Fruit fly (Drosophila melanogaster) whole organism, embryonic: ENCODE measurements around the gene eEF1alpha2.

Experiments used
- Atf-2 ChIP-seq: fragments of 200-800 bp; sonication (Bioruptor generic); optimal IDR thresholded peaks from 2 replicates; lab custom pipeline; 2016; ENCODE audit warnings: missing biosample characterization, missing genetic modification characterization
- B-H1 ChIP-seq: fragments of 200-800 bp; sonication (Bioruptor generic); IDR thresholded peaks from 3 replicates; pipeline ENCODE4 v1.3.6; 2022; ENCODE audit warnings: missing biosample characterization, missing genetic modification characterization
- B-H2 ChIP-seq: fragments of 200-800 bp; sonication (Bioruptor generic); optimal IDR thresholded peaks from 2 replicates; lab custom pipeline; 2018; ENCODE audit warnings: missing biosample characterization, mild to moderate bottlenecking, missing genetic modification characterization
- CG10959 ChIP-seq: fragments of 200-800 bp; sonication (Bioruptor generic); IDR thresholded peaks from 2 replicates; pipeline ENCODE4 v1.3.6; 2022; ENCODE audit warnings: missing biosample characterization, missing genetic modification characterization
- CG11456 ChIP-seq: fragments of 200-800 bp; sonication (Bioruptor generic); IDR thresholded peaks from 3 replicates; pipeline ENCODE4 v1.3.6; 2022; ENCODE audit warnings: missing biosample characterization, missing genetic modification characterization
- CG12391 ChIP-seq: fragments of 200-800 bp; sonication (Bioruptor generic); optimal IDR thresholded peaks from 3 replicates; lab custom pipeline; 2018; ENCODE audit warnings: missing biosample characterization, mild to moderate bottlenecking, missing genetic modification characterization, moderate library complexity
- CG12659 ChIP-seq: fragments of 200-800 bp; sonication (Bioruptor generic); optimal IDR thresholded peaks from 3 replicates; lab custom pipeline; 2017; ENCODE audit warnings: mild to moderate bottlenecking, missing biosample characterization, missing genetic modification reagents, missing genetic modification characterization
- CG17186 ChIP-seq: fragments of 200-800 bp; sonication (Bioruptor generic); optimal IDR thresholded peaks from 3 replicates; lab custom pipeline; 2017; ENCODE audit warnings: missing biosample characterization, missing genetic modification reagents, missing genetic modification characterization
- CG17361 ChIP-seq: fragments of 200-800 bp; sonication (Bioruptor generic); IDR thresholded peaks from 3 replicates; pipeline ENCODE4 v1.3.6; 2022; ENCODE audit warnings: missing biosample characterization, missing genetic modification characterization
- CG17568 ChIP-seq: fragments of 200-800 bp; sonication (Bioruptor generic); optimal IDR thresholded peaks from 2 replicates; lab custom pipeline; 2018; ENCODE audit warnings: missing biosample characterization, mild to moderate bottlenecking, missing genetic modification characterization, moderate library complexity
- CG2712 ChIP-seq: fragments of 200-800 bp; optimal IDR thresholded peaks from 3 replicates; lab custom pipeline; 2019; ENCODE audit warnings: missing biosample characterization, mild to moderate bottlenecking, missing genetic modification characterization, moderate library complexity
- CG30403 ChIP-seq: fragments of 200-800 bp; sonication (Bioruptor generic); optimal IDR thresholded peaks from 3 replicates; lab custom pipeline; 2016; ENCODE audit warnings: missing biosample characterization, missing genetic modification characterization
- CG6791 ChIP-seq: fragments of 200-800 bp; sonication (Bioruptor generic); IDR thresholded peaks from 3 replicates; pipeline ENCODE4 v1.3.6; 2022; ENCODE audit warnings: missing biosample characterization, missing genetic modification characterization; ENCODE audit not compliant: partially characterized antibody
- CkIIα-i1 ChIP-seq: fragments of 200-800 bp; sonication (Bioruptor generic); IDR thresholded peaks from 2 replicates; pipeline ENCODE4 v1.3.6; 2022; ENCODE audit warnings: missing biosample characterization, missing genetic modification characterization
- CrebB ChIP-seq: fragments of 200-800 bp; sonication (Bioruptor generic); optimal IDR thresholded peaks from 3 replicates; lab custom pipeline; 2018; ENCODE audit warnings: missing biosample characterization, mild to moderate bottlenecking, missing genetic modification characterization
- D19B ChIP-seq: fragments of 200-800 bp; sonication (Bioruptor generic); optimal IDR thresholded peaks from 2 replicates; lab custom pipeline; 2017; ENCODE audit warnings: missing biosample characterization, mild to moderate bottlenecking, missing genetic modification characterization
- Hr51 ChIP-seq, 2 experiments: fragments of 200-800 bp; sonication (Bioruptor generic); optimal IDR thresholded peaks; 2 replicates in 1 of 2; 3 replicates in 1 of 2; lab custom pipeline; 2016 to 2018; ENCODE audit warnings: missing biosample characterization in 2 of 2, missing genetic modification characterization in 2 of 2, mild to moderate bottlenecking in 1 of 2, moderate library complexity in 1 of 2
- Hr78 ChIP-seq, 2 experiments: fragments of 200-800 bp in 1 of 2; fragments of >200 bp in 1 of 2; sonication (Bioruptor generic) in 1 of 2; optimal IDR thresholded peaks; 2 replicates each; lab custom pipeline; 2017 to 2019; ENCODE audit warnings: missing biosample characterization in 2 of 2, missing genetic modification characterization in 2 of 2, mild to moderate bottlenecking in 1 of 2, moderate library complexity in 1 of 2
- Med ChIP-seq: fragments of 200-800 bp; sonication (Bioruptor generic); peaks from one replicate; lab custom pipeline; 2016; ENCODE audit warnings: missing biosample characterization, missing genetic modification characterization, mild to moderate bottlenecking, inconsistent platforms, moderate library complexity
- NC2α ChIP-seq: fragments of 200-800 bp; sonication (Bioruptor generic); optimal IDR thresholded peaks from 2 replicates; lab custom pipeline; 2016; ENCODE audit warnings: missing biosample characterization, missing genetic modification characterization
- Oli ChIP-seq: fragments of 200-800 bp; sonication (Bioruptor generic); optimal IDR thresholded peaks from 2 replicates; lab custom pipeline; 2018; ENCODE audit warnings: missing biosample characterization, mild to moderate bottlenecking, missing genetic modification characterization, moderate library complexity
- Ptx1 ChIP-seq: fragments of 200-800 bp; sonication (Bioruptor generic); IDR thresholded peaks from 2 replicates; pipeline ENCODE4 v1.3.6; 2022; ENCODE audit warnings: missing biosample characterization, missing genetic modification characterization
- Rx ChIP-seq: fragments of 200-800 bp; sonication (Bioruptor generic); IDR thresholded peaks from 2 replicates; pipeline ENCODE4 v1.3.6; 2022; ENCODE audit warnings: missing biosample characterization, missing genetic modification characterization
- Trl ChIP-seq, 3 experiments: fragments of >200 bp in 2 of 3; fragments of 200-800 bp in 1 of 3; sonication (Bioruptor generic) in 1 of 3; optimal IDR thresholded peaks; 2 replicates in 1 of 3; 3 replicates in 2 of 3; lab custom pipeline; 2016 to 2017; ENCODE audit warnings: missing biosample characterization in 1 of 3, missing genetic modification characterization in 1 of 3
- ac ChIP-seq: fragments of 200-800 bp; sonication (Bioruptor generic); optimal IDR thresholded peaks from 3 replicates; lab custom pipeline; 2017; ENCODE audit warnings: missing biosample characterization, mild to moderate bottlenecking, missing genetic modification characterization
- bsh ChIP-seq, 2 experiments: fragments of 200-800 bp; sonication (Bioruptor generic); optimal IDR thresholded peaks; 2 replicates each; lab custom pipeline; 2017 to 2018; ENCODE audit warnings: mild to moderate bottlenecking in 2 of 2, missing biosample characterization in 2 of 2, missing genetic modification characterization in 2 of 2, moderate library complexity in 1 of 2
- chinmo ChIP-seq: fragments of 200-800 bp; sonication (Bioruptor generic); IDR thresholded peaks from 4 replicates; pipeline ENCODE4 v1.3.6; 2022; ENCODE audit warnings: missing biosample characterization, missing genetic modification characterization; ENCODE audit not compliant: partially characterized antibody
- chm ChIP-seq: fragments of 200-800 bp; sonication (Bioruptor generic); IDR thresholded peaks from 2 replicates; pipeline ENCODE4 v1.3.6; 2022; ENCODE audit warnings: missing biosample characterization, missing genetic modification characterization
- cwo ChIP-seq: fragments of 200-800 bp; sonication (Bioruptor generic); optimal IDR thresholded peaks from 3 replicates; lab custom pipeline; 2017; ENCODE audit warnings: missing biosample characterization, missing genetic modification characterization, mild to moderate bottlenecking, moderate library complexity, missing genetic modification reagents
- dm ChIP-seq: fragments of 200-800 bp; sonication (Bioruptor generic); optimal IDR thresholded peaks from 3 replicates; lab custom pipeline; 2016; ENCODE audit warnings: missing biosample characterization, missing genetic modification characterization
- dmrt99B ChIP-seq: fragments of 200-800 bp; sonication (Bioruptor generic); optimal IDR thresholded peaks from 2 replicates; lab custom pipeline; 2018; ENCODE audit warnings: missing biosample characterization, mild to moderate bottlenecking, missing genetic modification characterization, moderate library complexity
- eyg ChIP-seq: fragments of 200-800 bp; sonication (Bioruptor generic); optimal IDR thresholded peaks from 3 replicates; lab custom pipeline; 2016; ENCODE audit warnings: missing biosample characterization, missing genetic modification characterization
- gsb-n ChIP-seq: fragments of 200-800 bp; sonication (Bioruptor generic); optimal IDR thresholded peaks from 3 replicates; lab custom pipeline; 2018; ENCODE audit warnings: missing biosample characterization, mild to moderate bottlenecking, missing genetic modification characterization
- h ChIP-seq: fragments of >200 bp; optimal IDR thresholded peaks from 2 replicates; lab custom pipeline; 2017
- lov ChIP-seq, 2 experiments: fragments of 200-800 bp in 1 of 2; fragments of >200 bp in 1 of 2; sonication (Bioruptor generic) in 1 of 2; IDR thresholded peaks in 1 of 2; optimal IDR thresholded peaks in 1 of 2; 2 replicates in 1 of 2; 3 replicates in 1 of 2; pipeline versions ENCODE4 v1.3.6 to Lab custom; 2017 to 2022; ENCODE audit warnings: missing biosample characterization in 1 of 2, missing genetic modification characterization in 1 of 2
- pzg ChIP-seq: fragments of 200-800 bp; sonication (Bioruptor generic); optimal IDR thresholded peaks from 3 replicates; lab custom pipeline; 2018; ENCODE audit warnings: missing biosample characterization, mild to moderate bottlenecking, missing genetic modification characterization, moderate library complexity
- row ChIP-seq: fragments of 200-800 bp; sonication (Bioruptor generic); IDR thresholded peaks from 3 replicates; pipeline ENCODE4 v1.3.6; 2022; ENCODE audit warnings: missing biosample characterization, missing genetic modification characterization
- scrt ChIP-seq: fragments of 200-800 bp; sonication (Bioruptor generic); optimal IDR thresholded peaks from 2 replicates; lab custom pipeline; 2018; ENCODE audit warnings: missing biosample characterization, mild to moderate bottlenecking, missing genetic modification characterization, moderate library complexity
- sd ChIP-seq: fragments of 200-800 bp; sonication (Bioruptor generic); optimal IDR thresholded peaks from 3 replicates; lab custom pipeline; 2018; ENCODE audit warnings: missing biosample characterization, mild to moderate bottlenecking, missing genetic modification characterization, moderate library complexity
- sens ChIP-seq: fragments of 200-800 bp; sonication (Bioruptor generic); peaks from one replicate; lab custom pipeline; 2016; ENCODE audit warnings: missing biosample characterization, missing genetic modification characterization
- sim ChIP-seq: fragments of 200-800 bp; sonication (Bioruptor generic); IDR thresholded peaks from 2 replicates; pipeline ENCODE4 v1.3.6; 2022; ENCODE audit warnings: missing biosample characterization, missing genetic modification characterization
- stwl ChIP-seq: fragments of 200-800 bp; sonication (Bioruptor generic); optimal IDR thresholded peaks from 3 replicates; lab custom pipeline; 2018; ENCODE audit warnings: missing biosample characterization, mild to moderate bottlenecking, missing genetic modification characterization, moderate library complexity
- tgo ChIP-seq: fragments of 200-800 bp; sonication (Bioruptor generic); IDR thresholded peaks from 3 replicates; pipeline ENCODE4 v1.3.6; 2022; ENCODE audit warnings: missing biosample characterization, missing genetic modification characterization
- tio ChIP-seq: fragments of 200-800 bp; sonication (Bioruptor generic); optimal IDR thresholded peaks from 2 replicates; lab custom pipeline; 2017; ENCODE audit warnings: missing biosample characterization, missing genetic modification characterization, inconsistent platforms
- unpg ChIP-seq: fragments of 200-800 bp; sonication (Bioruptor generic); optimal IDR thresholded peaks from 3 replicates; lab custom pipeline; 2018; ENCODE audit warnings: missing biosample characterization, mild to moderate bottlenecking, missing genetic modification characterization, moderate library complexity
- vfl ChIP-seq: fragments of 200-800 bp; sonication (Bioruptor generic); optimal IDR thresholded peaks from 2 replicates; lab custom pipeline; 2016; ENCODE audit warnings: missing biosample characterization, missing genetic modification characterization
- zen2 ChIP-seq: fragments of 200-800 bp; sonication (Bioruptor generic); IDR thresholded peaks from 3 replicates; pipeline ENCODE4 v1.3.6; 2022; ENCODE audit warnings: missing biosample characterization, missing genetic modification characterization; ENCODE audit not compliant: partially characterized antibody

The eEF1alpha2 gene

DNA sequence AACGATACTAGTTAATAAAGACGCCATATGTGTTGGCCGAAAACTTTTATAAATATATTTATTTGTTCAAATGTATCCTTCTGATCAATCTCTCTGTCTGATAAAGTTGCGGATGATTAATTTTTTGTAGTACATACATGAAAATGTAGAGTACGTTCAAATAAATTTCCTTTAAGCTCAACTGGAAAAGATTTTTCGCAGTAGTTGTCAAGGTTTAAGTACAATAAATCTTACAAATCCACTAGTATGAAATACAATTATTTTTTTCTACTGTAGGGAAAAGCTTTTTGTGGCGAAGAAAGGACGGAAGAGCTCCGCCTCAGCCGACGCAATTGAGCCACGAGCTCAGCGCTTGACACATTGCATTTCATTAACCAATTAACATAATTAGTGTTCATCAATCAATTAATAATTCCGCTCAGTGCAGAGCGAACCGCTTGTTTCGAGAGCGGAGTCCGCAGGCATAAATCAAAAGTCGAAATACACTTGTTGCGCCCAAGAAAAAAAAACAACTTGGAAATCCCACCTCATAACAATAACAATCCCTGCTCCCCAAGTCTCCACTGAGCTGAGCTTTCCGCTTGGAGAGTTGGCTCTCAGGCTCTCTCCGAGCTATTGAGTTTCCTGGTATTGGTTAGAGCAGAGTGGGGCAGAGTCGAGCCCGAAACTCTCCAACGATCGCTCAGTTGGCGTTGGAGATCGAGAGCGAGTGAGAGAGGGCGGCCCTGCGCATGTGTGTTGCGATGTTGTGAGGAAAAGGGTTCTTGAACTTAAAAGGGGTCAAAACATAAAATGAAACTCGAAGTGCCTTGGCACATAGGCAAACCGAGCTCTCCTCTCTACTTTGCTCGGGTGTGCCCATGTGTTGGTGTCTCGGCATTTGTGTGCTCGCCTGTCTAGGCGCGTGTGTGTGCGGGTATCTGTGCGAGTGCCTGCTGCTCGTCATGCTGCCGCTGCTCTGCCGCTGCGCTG lies 49.3 kb upstream of the eEF1alpha2 start (continued):
- peak; percentile 32 for TF ChIP-seq Oli (tag; lab: Kevin White, UChicago)
- peak; percentile 29 for TF ChIP-seq dmrt99B (tag; lab: Kevin White, UChicago)
- TF ChIP-seq CG10959 (GFP tag; lab: Robert Waterston, UW), result no peak
- no peak for TF ChIP-seq Rx (GFP tag; lab: Robert Waterston, UW)
- no peak for TF ChIP-seq lov (optimal IDR thresholded peaks at IDR 0.05; lab: Kevin White, UChicago)
- peak; percentile 63; the same call in 1 of the 3 replicates for TF ChIP-seq lov (GFP tag; IDR thresholded peaks at IDR 0.05; lab: Robert Waterston, UW)
- peak in 1 of 2 experiments; percentile 71 for TF ChIP-seq Hr78 (GFP tag; optimal IDR thresholded peaks at IDR 0.05; lab: Kevin White, UChicago)
- TF ChIP-seq dm (GFP tag; lab: Kevin White, UChicago), result no peak
- TF ChIP-seq CG6791 (GFP tag; lab: Robert Waterston, UW), result peak; percentile 39; the same call in 1 of the 3 replicates
- 0 out of 3 replicates have a peak, but pooled peaks have one; percentile 18 for TF ChIP-seq row (GFP tag; lab: Robert Waterston, UW)
- TF ChIP-seq CG12391 (tag; lab: Kevin White, UChicago), result peak; percentile 16
- TF ChIP-seq Ptx1 (GFP tag; lab: Robert Waterston, UW), result no peak
- no peak for TF ChIP-seq pzg (GFP tag; lab: Kevin White, UChicago)
- TF ChIP-seq Trl (optimal IDR thresholded peaks at IDR 0.05; lab: Kevin White, UChicago), result peak; percentile 89 to 90
- TF ChIP-seq Trl (GFP tag; optimal IDR thresholded peaks at IDR 0.05; lab: Kevin White, UChicago), result no peak
- no peak for TF ChIP-seq B-H2 (GFP tag; lab: Kevin White, UChicago)
- TF ChIP-seq NC2α, result no peak
- TF ChIP-seq CG17186 (GFP tag; lab: Kevin White, UChicago), result no peak
- peak; percentile 14 for TF ChIP-seq sens
- TF ChIP-seq Atf-2 (GFP tag; lab: Kevin White, UChicago), result no peak
- TF ChIP-seq ac, result no peak
- no peak for TF ChIP-seq sim (GFP tag; lab: Robert Waterston, UW)
- TF ChIP-seq zen2 (GFP tag; lab: Robert Waterston, UW), result peak; percentile 52; the same call in 1 of the 3 replicates
- TF ChIP-seq tgo (GFP tag; lab: Robert Waterston, UW), result no peak
- no peak for TF ChIP-seq scrt (GFP tag; lab: Kevin White, UChicago)
- TF ChIP-seq CG17568 (GFP tag; lab: Kevin White, UChicago), result no peak
- peak; percentile 9 for TF ChIP-seq CG12659 (GFP tag; lab: Kevin White, UChicago)
- TF ChIP-seq CrebB, result no peak
- no peak for TF ChIP-seq gsb-n (tag; lab: Kevin White, UChicago)
- TF ChIP-seq sd (tag; lab: Kevin White, UChicago), result no peak
- no peak for TF ChIP-seq chm (GFP tag; lab: Robert Waterston, UW)
- no peak for TF ChIP-seq CG11456 (GFP tag; lab: Robert Waterston, UW)
- TF ChIP-seq chinmo (GFP tag; lab: Robert Waterston, UW), result peak; percentile 83; the same call in 3 of the 4 replicates
- TF ChIP-seq D19B (GFP tag; lab: Kevin White, UChicago), result no peak
- peak in 1 of 2 experiments; percentile 8 for TF ChIP-seq bsh (GFP tag; optimal IDR thresholded peaks at IDR 0.05; lab: Kevin White, UChicago)

DNA sequence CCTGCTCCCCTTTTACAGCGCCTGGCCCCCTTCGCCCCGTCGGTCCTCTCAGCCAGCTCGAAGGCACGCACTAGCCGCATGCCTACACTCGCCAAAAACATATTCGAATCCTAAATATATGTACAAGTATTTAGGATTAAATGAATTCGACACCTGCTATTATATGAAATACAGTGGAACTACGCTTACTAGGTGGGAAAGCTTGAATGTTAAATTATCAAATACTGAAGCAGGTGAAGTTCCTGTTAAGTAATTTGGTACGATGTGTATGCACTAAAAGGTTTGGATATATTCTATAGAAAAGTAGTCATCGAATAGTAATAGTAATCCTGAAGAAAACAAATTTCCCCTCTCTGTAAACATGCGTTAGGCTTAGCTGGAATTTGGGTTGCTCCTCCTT lies 48.5 kb upstream of the eEF1alpha2 start:
- TF ChIP-seq stwl, result peak; percentile 7
- no peak for TF ChIP-seq vfl
- TF ChIP-seq Hr51 (GFP tag; optimal IDR thresholded peaks at IDR 0.05; lab: Kevin White, UChicago), result no peak
- TF ChIP-seq tio (GFP tag; lab: Kevin White, UChicago), result peak; percentile 23
- TF ChIP-seq B-H1 (GFP tag; lab: Robert Waterston, UW), result no peak
- peak; percentile 13 for TF ChIP-seq unpg (GFP tag; lab: Kevin White, UChicago)
- TF ChIP-seq CkIIα-i1 (GFP tag; lab: Robert Waterston, UW), result no peak
- TF ChIP-seq CG30403, result peak; percentile 39
- no peak for TF ChIP-seq h
- peak; percentile 70 for TF ChIP-seq CG17361 (GFP tag; lab: Robert Waterston, UW)
- TF ChIP-seq Med (GFP tag; lab: Kevin White, UChicago), result peak; percentile 86
- no peak for TF ChIP-seq eyg (GFP tag; lab: Kevin White, UChicago)
- peak; percentile 59 for TF ChIP-seq CG2712 (tag; lab: Kevin White, UChicago)
- TF ChIP-seq cwo (GFP tag; lab: Kevin White, UChicago), result no peak
